Worm (Caenorhabditis elegans): ENCODE measurements around the gene Y39G8B.5.

Y39G8B.5 gene

DNA sequence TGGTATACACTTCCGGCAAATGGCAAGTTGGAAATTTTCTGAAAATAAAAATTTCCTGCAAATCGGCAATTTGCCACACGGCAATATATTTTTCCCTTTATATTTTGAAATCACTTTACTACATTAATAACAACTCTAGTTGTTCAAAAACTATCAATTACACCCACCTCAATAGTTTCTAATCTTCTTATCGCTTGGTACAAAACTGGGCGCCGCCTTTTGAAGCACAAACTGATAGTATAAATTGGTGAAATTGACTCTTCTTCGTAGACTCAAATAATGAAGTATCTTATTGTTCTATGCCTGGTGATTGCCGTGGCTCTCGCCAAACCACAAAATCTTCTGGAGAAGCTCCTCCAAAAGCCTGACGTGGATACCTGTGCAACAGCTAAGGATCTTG lies 10.5 kb downstream of the Y39G8B.5 start, which contains the start of gene Y39G8B.9:
TSS of gene Y39G8B.9 (plus strand) at position 269 of the 400 bp plus-strand sequence.
- TF ChIP-seq lir-3 (tag; optimal IDR thresholded peaks at IDR 0.05; ENCODE audit: poor library complexity) (no peak), fkh-4 (tag; optimal IDR thresholded peaks at IDR 0.05; ENCODE audit: borderline replicate concordance) (no peak), zip-4 (GFP tag; optimal IDR thresholded peaks at IDR 0.05) (no peak), unc-30 (tag; optimal IDR thresholded peaks at IDR 0.05) (no peak), pag-3 (tag; optimal IDR thresholded peaks at IDR 0.05; ENCODE audit: borderline replicate concordance, insufficient read depth) (no peak), elt-2 (tag; optimal IDR thresholded peaks at IDR 0.05) (peak; percentile 43), ets-5 (GFP tag; IDR thresholded peaks at IDR 0.05) (no peak), egl-13 (tag; optimal IDR thresholded peaks at IDR 0.05) (no peak), efl-1 (optimal IDR thresholded peaks at IDR 0.05) (no peak), efl-1 (GFP tag; optimal IDR thresholded peaks at IDR 0.05 in 1 of 2) (peak in 1 of 2 experiments; percentile 33), ceh-63 (GFP tag; optimal IDR thresholded peaks at IDR 0.05) (no peak), lin-13 (GFP tag; optimal IDR thresholded peaks at IDR 0.05) (no peak), irx-1 (tag; optimal IDR thresholded peaks at IDR 0.05) (no peak), ceh-88 (GFP tag; IDR thresholded peaks at IDR 0.05) (no peak), lsy-2 (tag; optimal IDR thresholded peaks at IDR 0.05) (no peak), unc-98 (GFP tag; IDR thresholded peaks at IDR 0.05) (no peak), jun-1 (tag; optimal IDR thresholded peaks at IDR 0.05) (no peak)

ce11 chrII:13979833-13980513 lies 11.7 kb downstream of the Y39G8B.5 start, which contains the start of gene sre-48:
sre-48 (minus strand) TSS chrII:13979883.
- TF ChIP-seq lin-35 (GFP tag; optimal IDR thresholded peaks at IDR 0.05) (peak in 1 of 2 experiments; percentile 39), elt-3 (tag; optimal IDR thresholded peaks at IDR 0.05) (no peak), nhr-20 (tag; optimal IDR thresholded peaks at IDR 0.05) (peak; percentile 25), jun-1 (tag; optimal IDR thresholded peaks at IDR 0.05) (peak; percentile 60), nhr-71 (tag; optimal IDR thresholded peaks at IDR 0.05) (no peak), vab-15 (tag; optimal IDR thresholded peaks at IDR 0.05) (no peak), lin-14 (GFP tag; optimal IDR thresholded peaks at IDR 0.05) (no peak), nhr-90 (tag; optimal IDR thresholded peaks at IDR 0.05; ENCODE audit: poor library complexity) (no peak), alr-1 (tag; optimal IDR thresholded peaks at IDR 0.05; ENCODE audit: borderline replicate concordance) (no peak), zip-4 (GFP tag; optimal IDR thresholded peaks at IDR 0.05) (no peak), elt-2 (tag; optimal IDR thresholded peaks at IDR 0.05) (peak; percentile 98), nhr-19 (GFP tag; conservative IDR thresholded peaks at IDR 0.05) (no peak), C04F5.9 (tag; optimal IDR thresholded peaks at IDR 0.05) (no peak), aha-1 (tag; optimal IDR thresholded peaks at IDR 0.05) (no peak)

DNA sequence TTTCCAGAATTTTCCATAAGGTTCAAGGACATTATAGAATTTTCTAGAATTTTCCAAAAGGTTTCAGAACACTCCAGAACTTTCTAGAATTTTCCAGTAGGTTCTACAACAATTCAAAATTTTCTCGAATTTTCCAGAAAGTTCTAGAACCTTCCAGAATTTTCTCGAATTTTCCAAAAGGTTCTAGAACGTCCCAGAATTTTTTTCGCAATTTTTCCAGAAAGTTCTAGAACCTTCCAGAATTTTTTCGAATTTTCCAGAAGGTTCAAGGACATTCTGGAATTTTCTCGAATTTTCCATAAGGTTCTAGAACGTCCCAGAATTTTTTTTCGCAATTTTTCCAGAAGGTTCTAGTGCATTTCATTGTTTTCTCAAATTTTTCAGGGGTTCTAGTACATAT lies 13.9 kb downstream of the Y39G8B.5 start:
- TF ChIP-seq lsy-2 (tag; optimal IDR thresholded peaks at IDR 0.05) (no peak), nhr-85 (tag) (peak; percentile 27)

- TF ChIP-seq elt-3 (tag; optimal IDR thresholded peaks at IDR 0.05) (peak in 2 of 6 experiments; percentile 49 to 54), lir-3 (tag; optimal IDR thresholded peaks at IDR 0.05; ENCODE audit: poor library complexity) (no peak), dpl-1 (GFP tag; optimal IDR thresholded peaks at IDR 0.05) (peak; percentile 83 to 88 (median 86)), irx-1 (tag; optimal IDR thresholded peaks at IDR 0.05) (peak; percentile 60), ztf-11 (tag; optimal IDR thresholded peaks at IDR 0.05) (peak in 1 of 2 experiments; percentile 61), fkh-8 (tag; optimal IDR thresholded peaks at IDR 0.05) (peak; percentile 82), fkh-10 (GFP tag; optimal IDR thresholded peaks at IDR 0.05) (peak; percentile 65), egl-27 (tag; optimal IDR thresholded peaks at IDR 0.05) (no peak), fos-1 (tag; optimal IDR thresholded peaks at IDR 0.05) (peak; percentile 70), unc-62 (GFP tag; optimal IDR thresholded peaks at IDR 0.05) (no peak), pag-3 (tag; optimal IDR thresholded peaks at IDR 0.05; ENCODE audit: borderline replicate concordance, insufficient read depth) (peak; percentile 38), ceh-88 (GFP tag; IDR thresholded peaks at IDR 0.05) (peak; percentile 46; the same call in 1 of the 2 replicates), mab-9 (GFP tag; IDR thresholded peaks at IDR 0.05) (peak; percentile 61; the same call in 1 of the 2 replicates), snpc-4 (tag; optimal IDR thresholded peaks at IDR 0.05) (peak; percentile 89), xbp-1 (tag; optimal IDR thresholded peaks at IDR 0.05) (peak; percentile 69), lin-15B (tag; optimal IDR thresholded peaks at IDR 0.05) (peak; percentile 96), unc-98 (GFP tag; IDR thresholded peaks at IDR 0.05) (peak; percentile 23; the same call in 1 of the 2 replicates), lin-14 (GFP tag; optimal IDR thresholded peaks at IDR 0.05) (peak; percentile 88), swsn-7 (tag; optimal IDR thresholded peaks at IDR 0.05) (peak; percentile 75), nhr-71 (tag; optimal IDR thresholded peaks at IDR 0.05) (peak; percentile 88), nhr-20 (tag; optimal IDR thresholded peaks at IDR 0.05) (peak; percentile 86), hpl-2 (GFP tag; optimal IDR thresholded peaks at IDR 0.05) (no peak), aly-2 (tag; optimal IDR thresholded peaks at IDR 0.05) (peak; percentile 25)
Observed at ce11 chrII:13976161-13976560, 15.5 kb downstream of the Y39G8B.5 start, which contains the start of gene Y39G8B.2. Y39G8B.2 (minus strand) TSS chrII:13976221.

Data from whole organism, L1 larva.